ENCODE assay signal across 1 fruit fly cellular context in the genomic region with DNA sequence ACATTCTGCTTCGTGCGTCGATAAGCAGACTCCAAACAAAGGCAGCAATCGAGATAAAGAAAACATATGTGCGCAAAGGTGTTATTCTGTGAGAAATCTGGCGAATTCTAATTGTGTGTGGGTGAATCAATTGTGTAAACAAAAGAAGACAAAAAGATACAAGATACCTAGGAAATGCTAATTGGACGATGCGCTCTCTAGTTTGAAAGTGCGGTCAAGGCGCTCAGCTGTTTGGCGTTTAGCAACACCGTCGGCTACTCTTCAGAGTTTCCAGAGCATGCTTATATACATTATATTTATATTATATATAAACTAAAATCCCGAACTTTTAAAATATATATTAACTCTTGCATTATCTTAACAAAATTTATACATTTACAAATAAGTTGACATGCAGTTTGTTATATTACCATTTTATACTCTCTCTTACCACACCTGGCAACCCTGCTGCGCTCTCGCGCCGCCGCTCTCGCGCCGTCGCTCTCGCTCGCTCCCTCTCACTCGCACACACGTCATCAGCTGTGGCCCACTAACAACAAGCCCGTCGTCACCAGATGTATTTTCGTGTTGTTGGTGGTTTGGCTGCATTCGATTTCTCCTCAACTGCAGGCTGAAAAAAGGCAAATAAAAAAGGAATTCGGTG.
TF ChIP-seq lines count a peak whose summit lies in the region.

A gene (plus strand): TSS at position 551 of the 643 bp plus-strand sequence.

TF ChIP-seq in whole organism, embryonic, 481 proteins besides CTCF, POLR2A, EP300 and RAD21 (continued from another document and continues in another):
- TF ChIP-seq E2f1 (GFP tag; IDR thresholded peaks at IDR 0.05; lab: Robert Waterston, UW) (peak; percentile 99), run (tag; optimal IDR thresholded peaks at IDR 0.05; lab: Kevin White, UChicago) (peak; percentile 97), sim (GFP tag; IDR thresholded peaks at IDR 0.05; lab: Robert Waterston, UW) (peak; percentile 98), HLH54F (GFP tag; optimal IDR thresholded peaks at IDR 0.05; lab: Kevin White, UChicago) (peak; percentile 76), CG10959 (GFP tag; IDR thresholded peaks at IDR 0.05; lab: Robert Waterston, UW) (peak; percentile 98), CG7928 (GFP tag; optimal IDR thresholded peaks at IDR 0.05; lab: Kevin White, UChicago) (peak; percentile 83), CG2129 (GFP tag; IDR thresholded peaks at IDR 0.05; lab: Robert Waterston, UW; ENCODE audit: partially characterized antibody) (no peak), CG12942 (GFP tag; optimal IDR thresholded peaks at IDR 0.05; lab: Kevin White, UChicago) (peak; percentile 96), Neu2 (GFP tag; optimal IDR thresholded peaks at IDR 0.05; lab: Kevin White, UChicago; ENCODE audit: borderline replicate concordance) (no peak), CG33213 (GFP tag; optimal IDR thresholded peaks at IDR 0.05; lab: Kevin White, UChicago) (peak; percentile 85), sens (GFP tag; lab: Kevin White, UChicago) (peak; percentile 98), Dip3 (GFP tag; optimal IDR thresholded peaks at IDR 0.05; lab: Kevin White, UChicago) (peak; percentile 78), cg (GFP tag; optimal IDR thresholded peaks at IDR 0.05; lab: Kevin White, UChicago) (no peak), E2f2 (GFP tag; IDR thresholded peaks at IDR 0.05; lab: Robert Waterston, UW) (peak; percentile 93), CG3407 (GFP tag; optimal IDR thresholded peaks at IDR 0.05; lab: Kevin White, UChicago) (peak; percentile 96), CG30020 (tag; optimal IDR thresholded peaks at IDR 0.05; lab: Kevin White, UChicago) (peak; percentile 87), CG6272 (GFP tag; IDR thresholded peaks at IDR 0.05; lab: Robert Waterston, UW) (peak; percentile 96), H2.0 (GFP tag; IDR thresholded peaks at IDR 0.05; lab: Robert Waterston, UW) (peak; percentile 98), gsb (GFP tag; IDR thresholded peaks at IDR 0.05; lab: Robert Waterston, UW) (peak; percentile 96), CG7987 (GFP tag; optimal IDR thresholded peaks at IDR 0.05; lab: Kevin White, UChicago) (peak; percentile 87), al (GFP tag; IDR thresholded peaks at IDR 0.05; lab: Robert Waterston, UW) (peak; percentile 97), Hmx (GFP tag; optimal IDR thresholded peaks at IDR 0.05; lab: Kevin White, UChicago) (no peak), luna (GFP tag; optimal IDR thresholded peaks at IDR 0.05; lab: Kevin White, UChicago) (no peak), NfI (GFP tag; optimal IDR thresholded peaks at IDR 0.05; lab: Kevin White, UChicago) (peak; percentile 96), Stat92E (GFP tag; optimal IDR thresholded peaks at IDR 0.05; lab: Kevin White, UChicago) (peak in 1 of 3 experiments; percentile 95), CG13123 (GFP tag; optimal IDR thresholded peaks at IDR 0.05; lab: Kevin White, UChicago) (peak; percentile 95), dimm (GFP tag; IDR thresholded peaks at IDR 0.05; lab: Robert Waterston, UW) (peak; percentile 95), Adf1 (GFP tag; IDR thresholded peaks at IDR 0.05; lab: Robert Waterston, UW) (peak; percentile 87), CG17829 (tag; optimal IDR thresholded peaks at IDR 0.05; lab: Kevin White, UChicago) (peak; percentile 99), dm (GFP tag; optimal IDR thresholded peaks at IDR 0.05; lab: Kevin White, UChicago) (peak; percentile 61), gem (tag; optimal IDR thresholded peaks at IDR 0.05; lab: Kevin White, UChicago) (peak; percentile 99), CG9932 (GFP tag; IDR thresholded peaks at IDR 0.05; lab: Robert Waterston, UW) (peak; percentile 98), CG13424 (tag; optimal IDR thresholded peaks at IDR 0.05; lab: Kevin White, UChicago) (peak; percentile 99), Ets65A (GFP tag; lab: Kevin White, UChicago) (peak; percentile 97), CG10274 (GFP tag; optimal IDR thresholded peaks at IDR 0.05; lab: Kevin White, UChicago) (peak; percentile 91), twi (tag; optimal IDR thresholded peaks at IDR 0.05; lab: Kevin White, UChicago) (peak; percentile 97), pan (optimal IDR thresholded peaks at IDR 0.05; lab: Kevin White, UChicago) (no peak), pan (GFP tag; optimal IDR thresholded peaks at IDR 0.05 in 1 of 2, IDR thresholded peaks at IDR 0.05 in 1 of 2) (peak in 1 of 2 experiments; percentile 99), Poxn (GFP tag; IDR thresholded peaks at IDR 0.05; lab: Robert Waterston, UW) (peak; percentile 90), MTF-1 (GFP tag; optimal IDR thresholded peaks at IDR 0.05; lab: Kevin White, UChicago; ENCODE audit: borderline replicate concordance) (peak; percentile 93), tx (GFP tag; optimal IDR thresholded peaks at IDR 0.05; lab: Kevin White, UChicago) (peak; percentile 73), CG12391 (tag; optimal IDR thresholded peaks at IDR 0.05; lab: Kevin White, UChicago) (peak; percentile 99), CG12104 (GFP tag; optimal IDR thresholded peaks at IDR 0.05; lab: Kevin White, UChicago) (peak; percentile 98), nau (GFP tag; optimal IDR thresholded peaks at IDR 0.05; lab: Kevin White, UChicago) (peak; percentile 95), sisA (GFP tag; IDR thresholded peaks at IDR 0.05; lab: Robert Waterston, UW) (peak; percentile 97), sc (optimal IDR thresholded peaks at IDR 0.05; lab: Kevin White, UChicago) (no peak), sc (GFP tag; optimal IDR thresholded peaks at IDR 0.05; lab: Kevin White, UChicago) (peak; percentile 97), CG4360 (GFP tag; IDR thresholded peaks at IDR 0.05; lab: Robert Waterston, UW) (peak; percentile 87), CG2202 (tag; optimal IDR thresholded peaks at IDR 0.05; lab: Kevin White, UChicago) (peak; percentile 97), eve (GFP tag; optimal IDR thresholded peaks at IDR 0.05; lab: Kevin White, UChicago) (peak in 1 of 2 experiments; percentile 81), cas (GFP tag; IDR thresholded peaks at IDR 0.05; lab: Robert Waterston, UW) (peak; percentile 96), CG31441 (GFP tag; IDR thresholded peaks at IDR 0.05; lab: Robert Waterston, UW) (peak; percentile 99), maf-S (GFP tag; optimal IDR thresholded peaks at IDR 0.05; lab: Kevin White, UChicago) (peak; percentile 74), CG8478 (optimal IDR thresholded peaks at IDR 0.05; lab: Kevin White, UChicago) (no peak), CG17361 (GFP tag; IDR thresholded peaks at IDR 0.05; lab: Robert Waterston, UW) (peak; percentile 99), CG9817 (tag; optimal IDR thresholded peaks at IDR 0.05; lab: Kevin White, UChicago) (peak; percentile 97), CG11560 (tag; IDR thresholded peaks at IDR 0.05; lab: Robert Waterston, UW) (peak; percentile 90), ro (GFP tag; IDR thresholded peaks at IDR 0.05; lab: Robert Waterston, UW) (peak; percentile 95), CG2712 (tag; optimal IDR thresholded peaks at IDR 0.05; lab: Kevin White, UChicago) (peak; percentile 99), Eip74EF (GFP tag; optimal IDR thresholded peaks at IDR 0.05; lab: Kevin White, UChicago) (peak in 1 of 2 experiments; percentile 96), Ets97D (GFP tag; optimal IDR thresholded peaks at IDR 0.05; lab: Kevin White, UChicago) (peak; percentile 64), CG11456 (GFP tag; IDR thresholded peaks at IDR 0.05; lab: Robert Waterston, UW) (peak; percentile 97), CG12071 (GFP tag; optimal IDR thresholded peaks at IDR 0.05; lab: Kevin White, UChicago) (peak; percentile 90), salm (tag; optimal IDR thresholded peaks at IDR 0.05; lab: Kevin White, UChicago) (peak; percentile 96), crp (GFP tag; optimal IDR thresholded peaks at IDR 0.05; lab: Kevin White, UChicago) (peak; percentile 42 to 87), CG15073 (GFP tag; optimal IDR thresholded peaks at IDR 0.05; lab: Kevin White, UChicago) (peak; percentile 79), CG14710 (tag; optimal IDR thresholded peaks at IDR 0.05; lab: Kevin White, UChicago) (peak; percentile 98), Jarid2 (GFP tag; optimal IDR thresholded peaks at IDR 0.05; lab: Kevin White, UChicago) (peak; percentile 90), ato (GFP tag; IDR thresholded peaks at IDR 0.05; lab: Robert Waterston, UW; ENCODE audit: partially characterized antibody) (no peak), CG14050 (GFP tag; IDR thresholded peaks at IDR 0.05; lab: Robert Waterston, UW) (peak; percentile 98), CG4707 (GFP tag; optimal IDR thresholded peaks at IDR 0.05; lab: Kevin White, UChicago) (peak; percentile 85), CG4424 (GFP tag; optimal IDR thresholded peaks at IDR 0.05; lab: Kevin White, UChicago) (peak; percentile 98), CG17328 (GFP tag; IDR thresholded peaks at IDR 0.05; lab: Robert Waterston, UW) (peak; percentile 99), psq (GFP tag; optimal IDR thresholded peaks at IDR 0.05; lab: Kevin White, UChicago) (peak; percentile 91), CG17385 (GFP tag; optimal IDR thresholded peaks at IDR 0.05; lab: Kevin White, UChicago) (peak; percentile 95), ap (GFP tag; IDR thresholded peaks at IDR 0.05; lab: Robert Waterston, UW) (peak; percentile 98), Hr51 (GFP tag; optimal IDR thresholded peaks at IDR 0.05; lab: Kevin White, UChicago) (peak; percentile 89 to 98), Awh (GFP tag; IDR thresholded peaks at IDR 0.05; lab: Robert Waterston, UW) (peak; percentile 99), CG3281 (GFP tag; optimal IDR thresholded peaks at IDR 0.05; lab: Kevin White, UChicago) (peak; percentile 98), CG15479 (GFP tag; optimal IDR thresholded peaks at IDR 0.05; lab: Kevin White, UChicago) (peak; percentile 82), CG11696 (GFP tag; IDR thresholded peaks at IDR 0.05; lab: Robert Waterston, UW) (peak; percentile 94), Asciz (GFP tag; optimal IDR thresholded peaks at IDR 0.05; lab: Kevin White, UChicago) (peak; percentile 98), slou (GFP tag; optimal IDR thresholded peaks at IDR 0.05; lab: Kevin White, UChicago) (peak; percentile 93), NK7.1 (GFP tag; optimal IDR thresholded peaks at IDR 0.05; lab: Kevin White, UChicago) (peak; percentile 75), org-1 (GFP tag; optimal IDR thresholded peaks at IDR 0.05; lab: Kevin White, UChicago) (peak; percentile 97), B-H1 (GFP tag; IDR thresholded peaks at IDR 0.05; lab: Robert Waterston, UW) (peak; percentile 97), Hr39 (optimal IDR thresholded peaks at IDR 0.05; lab: Kevin White, UChicago) (no peak), Xbp1 (GFP tag; optimal IDR thresholded peaks at IDR 0.05; lab: Kevin White, UChicago) (peak; percentile 98), repo (GFP tag; optimal IDR thresholded peaks at IDR 0.05; lab: Kevin White, UChicago) (peak; percentile 57), crc (GFP tag; optimal IDR thresholded peaks at IDR 0.05; lab: Kevin White, UChicago) (peak; percentile 39), Trl (optimal IDR thresholded peaks at IDR 0.05; lab: Kevin White, UChicago) (peak; percentile 93 to 94), Trl (GFP tag; optimal IDR thresholded peaks at IDR 0.05; lab: Kevin White, UChicago) (peak; percentile 78), CG32532 (GFP tag; IDR thresholded peaks at IDR 0.05; lab: Robert Waterston, UW) (peak; percentile 99), hbn (GFP tag; IDR thresholded peaks at IDR 0.05; lab: Robert Waterston, UW; ENCODE audit: partially characterized antibody) (no peak), Myb (GFP tag; optimal IDR thresholded peaks at IDR 0.05; lab: Kevin White, UChicago) (peak; percentile 64), CG7839 (tag; optimal IDR thresholded peaks at IDR 0.05; lab: Kevin White, UChicago) (peak; percentile 98), C15 (GFP tag; IDR thresholded peaks at IDR 0.05; lab: Robert Waterston, UW) (peak; percentile 94), Chrac-16 (GFP tag; optimal IDR thresholded peaks at IDR 0.05; lab: Kevin White, UChicago) (peak; percentile 97), pum (GFP tag; optimal IDR thresholded peaks at IDR 0.05; lab: Kevin White, UChicago) (peak; percentile 86), bigmax (GFP tag; optimal IDR thresholded peaks at IDR 0.05; lab: Kevin White, UChicago) (peak; percentile 58), pb (GFP tag; optimal IDR thresholded peaks at IDR 0.05; lab: Kevin White, UChicago) (peak; percentile 74), CG1024 (GFP tag; IDR thresholded peaks at IDR 0.05; lab: Robert Waterston, UW) (peak; percentile 97), knrl (GFP tag; IDR thresholded peaks at IDR 0.05; lab: Robert Waterston, UW; ENCODE audit: partially characterized antibody) (peak; percentile 42; the same call in 1 of the 3 replicates), gce (GFP tag; IDR thresholded peaks at IDR 0.05; lab: Robert Waterston, UW) (peak; percentile 97), gt (GFP tag; IDR thresholded peaks at IDR 0.05; lab: Robert Waterston, UW) (peak; percentile 95), CG8281 (tag; optimal IDR thresholded peaks at IDR 0.05; lab: Kevin White, UChicago) (peak; percentile 91), sr (GFP tag; IDR thresholded peaks at IDR 0.05; lab: Robert Waterston, UW) (peak; percentile 83; the same call in 2 of the 3 replicates), ATbp (GFP tag; optimal IDR thresholded peaks at IDR 0.05; lab: Kevin White, UChicago) (peak; percentile 96), ken (GFP tag; IDR thresholded peaks at IDR 0.05; lab: Robert Waterston, UW) (peak; percentile 97), pita (GFP tag; optimal IDR thresholded peaks at IDR 0.05; lab: Kevin White, UChicago) (no peak), stc (GFP tag; IDR thresholded peaks at IDR 0.05; lab: Robert Waterston, UW) (peak; percentile 98), CG10267 (tag; optimal IDR thresholded peaks at IDR 0.05; lab: Kevin White, UChicago) (peak; percentile 99), chif (GFP tag; optimal IDR thresholded peaks at IDR 0.05; lab: Kevin White, UChicago) (peak; percentile 73 to 89), NC2β (GFP tag; optimal IDR thresholded peaks at IDR 0.05; lab: Kevin White, UChicago) (peak; percentile 80), vfl (GFP tag; optimal IDR thresholded peaks at IDR 0.05; lab: Kevin White, UChicago) (peak; percentile 82), ind (GFP tag; optimal IDR thresholded peaks at IDR 0.05; lab: Kevin White, UChicago) (peak; percentile 98), CG4404 (GFP tag; IDR thresholded peaks at IDR 0.05; lab: Robert Waterston, UW) (peak; percentile 97), CG2120 (GFP tag; optimal IDR thresholded peaks at IDR 0.05; lab: Kevin White, UChicago) (peak; percentile 91), CG1529 (GFP tag; optimal IDR thresholded peaks at IDR 0.05; lab: Kevin White, UChicago) (peak; percentile 97), phol (tag; optimal IDR thresholded peaks at IDR 0.05; lab: Kevin White, UChicago) (peak; percentile 98), YL-1 (GFP tag; optimal IDR thresholded peaks at IDR 0.05; lab: Kevin White, UChicago) (peak; percentile 96), Aef1 (GFP tag; IDR thresholded peaks at IDR 0.05; lab: Robert Waterston, UW) (peak; percentile 99), Atf-2 (GFP tag; optimal IDR thresholded peaks at IDR 0.05; lab: Kevin White, UChicago) (peak; percentile 80), Hmr (GFP tag; optimal IDR thresholded peaks at IDR 0.05; lab: Kevin White, UChicago) (peak; percentile 98)
